Worm (Caenorhabditis elegans): ENCODE measurements around the gene C18H7.11.

- TF ChIP-seq unc-55 (GFP tag; optimal IDR thresholded peaks at IDR 0.05) (no peak), ceh-19 (GFP tag; optimal IDR thresholded peaks at IDR 0.05) (no peak), nhr-11 (tag; optimal IDR thresholded peaks at IDR 0.05) (no peak), pros-1 (tag; optimal IDR thresholded peaks at IDR 0.05) (no peak), ceh-18 (tag; optimal IDR thresholded peaks at IDR 0.05) (no peak), ceh-24 (tag; optimal IDR thresholded peaks at IDR 0.05) (no peak), sox-4 (tag; optimal IDR thresholded peaks at IDR 0.05) (no peak), hlh-13 (GFP tag; optimal IDR thresholded peaks at IDR 0.05) (no peak), pax-1 (tag; optimal IDR thresholded peaks at IDR 0.05) (no peak), ceh-9 (tag; optimal IDR thresholded peaks at IDR 0.05) (no peak), ceh-6 (GFP tag; optimal IDR thresholded peaks at IDR 0.05) (no peak), F13H6.1 (tag; optimal IDR thresholded peaks at IDR 0.05) (no peak)
These were observed 12.7 kb upstream of the C18H7.11 start for ce11 chrIV:584039-584438.

Data from whole organism, late embryonic.